Worm (Caenorhabditis elegans) whole organism, L4 larva: ENCODE data around the gene ksr-1.
A peak's percentile ranks its signal among the peaks of the same experiment; 100 is the strongest.

Experiments
- aha-1 ChIP-seq: fragments of 150-350 bp; peaks from one replicate; lab custom pipeline; 2014; ENCODE audit warnings: missing biosample characterization, missing genetic modification characterization
- aly-2 ChIP-seq: sonication (generic microtip); optimal IDR thresholded peaks from 2 replicates; lab custom pipeline; 2018; ENCODE audit warnings: missing biosample characterization, missing genetic modification characterization
- ama-1 ChIP-seq: fragments of 150-350 bp; optimal IDR thresholded peaks from 2 replicates; lab custom pipeline; 2014; ENCODE audit warnings: inconsistent platforms, mixed read lengths
- fkh-10 ChIP-seq: fragments of 150-350 bp; optimal IDR thresholded peaks from 2 replicates; lab custom pipeline; 2014; ENCODE audit warnings: missing biosample characterization, missing genetic modification reagents, missing genetic modification characterization
- hmg-1.1 ChIP-seq: fragments of 200-800 bp; sonication (Bioruptor generic); IDR thresholded peaks from 2 replicates; pipeline ENCODE4 v1.3.6; 2022; ENCODE audit warnings: missing genetic modification reagents, missing genetic modification characterization, missing compliant biosample characterization
- mdt-29 ChIP-seq: fragments of 200-800 bp; sonication (Bioruptor generic); IDR thresholded peaks from 2 replicates; pipeline ENCODE4 v1.3.6; 2022; ENCODE audit warnings: missing genetic modification reagents, missing genetic modification characterization, missing compliant biosample characterization
- snpc-1.2 ChIP-seq: fragments of 200-800 bp; sonication (Bioruptor generic); IDR thresholded peaks from 2 replicates; pipeline ENCODE4 v1.3.6; 2022; ENCODE audit warnings: missing genetic modification reagents, missing genetic modification characterization, missing compliant biosample characterization

DNA sequence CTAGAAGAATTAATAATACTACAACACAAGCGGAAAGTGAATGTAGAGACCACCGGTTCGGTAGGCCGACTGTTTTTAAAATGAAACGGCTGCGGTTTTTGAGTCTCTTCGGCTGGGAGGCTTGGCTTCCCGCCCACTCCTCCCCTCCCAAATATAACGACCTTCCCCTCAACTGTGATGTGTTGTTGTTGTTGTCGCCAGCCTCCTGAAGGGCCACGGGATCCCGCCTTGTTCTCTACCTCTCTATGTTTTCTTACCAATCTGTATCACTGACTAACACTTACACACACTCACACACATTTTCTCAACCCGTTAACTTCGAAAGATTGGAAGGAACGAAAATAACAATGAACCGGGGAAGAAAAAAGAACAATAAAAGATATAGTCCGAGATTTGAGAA, 41.4 kb upstream of the ksr-1 start:
- TF ChIP-seq aha-1 (tag; lab: Kevin White, UChicago), result no peak
- no peak for TF ChIP-seq mdt-29 (GFP tag; lab: Robert Waterston, UW)
- 0 out of 2 replicates have a peak, but pooled peaks have one; percentile 24 for TF ChIP-seq hmg-1.1 (GFP tag; lab: Robert Waterston, UW)
- TF ChIP-seq ama-1 (lab: Kevin White, UChicago), result no peak
- no peak for TF ChIP-seq snpc-1.2 (GFP tag; lab: Robert Waterston, UW)
- TF ChIP-seq fkh-10 (GFP tag; lab: Kevin White, UChicago), result no peak
- TF ChIP-seq aly-2, result no peak
